Worm (Caenorhabditis elegans): Measurements from ENCODE around the gene tmem-131.

Gene tmem-131

ce11 chrIII:4947352-4947751, 50.6 kb downstream of the tmem-131 start (continued):
- peak; percentile 42; the same call in 1 of the 2 replicates for TF ChIP-seq egl-43 (GFP tag; IDR thresholded peaks at IDR 0.05)
- TF ChIP-seq F49E8.2 (tag; optimal IDR thresholded peaks at IDR 0.05; ENCODE audit: borderline replicate concordance), result no peak
- TF ChIP-seq mxl-2 (GFP tag; conservative IDR thresholded peaks at IDR 0.05), result no peak
- no peak for TF ChIP-seq ceh-20 (GFP tag; IDR thresholded peaks at IDR 0.05)
- TF ChIP-seq ZK546.5 (tag; optimal IDR thresholded peaks at IDR 0.05), result no peak
- TF ChIP-seq Y48G9A.11 (GFP tag; IDR thresholded peaks at IDR 0.05), result 0 out of 2 replicates have a peak, but pooled peaks have one; percentile 10
- TF ChIP-seq nhr-42 (GFP tag; IDR thresholded peaks at IDR 0.05), result 0 out of 2 replicates have a peak, but pooled peaks have one; percentile 27
- no peak for TF ChIP-seq sdz-12 (GFP tag; optimal IDR thresholded peaks at IDR 0.05)
- no peak for TF ChIP-seq unc-39 (tag; optimal IDR thresholded peaks at IDR 0.05)
- TF ChIP-seq lsy-2 (tag; optimal IDR thresholded peaks at IDR 0.05), result no peak
- TF ChIP-seq mep-1 (tag; optimal IDR thresholded peaks at IDR 0.05), result peak; percentile 27
- no peak for TF ChIP-seq lin-1 (GFP tag; IDR thresholded peaks at IDR 0.05)
- TF ChIP-seq hlh-30 (tag; optimal IDR thresholded peaks at IDR 0.05; ENCODE audit: insufficient read depth), result peak; percentile 82

ce11 chrIII:4944213-4944612, 53.7 kb downstream of the tmem-131 start, which contains the start of gene ntl-9:
Gene ntl-9, plus strand, starts transcription at chrIII:4944513.
- no peak for TF ChIP-seq ceh-62 (tag; optimal IDR thresholded peaks at IDR 0.05)
- TF ChIP-seq jun-1 (tag; optimal IDR thresholded peaks at IDR 0.05), result no peak
- TF ChIP-seq vab-7 (GFP tag; IDR thresholded peaks at IDR 0.05), result no peak
- TF ChIP-seq nhr-41 (GFP tag; IDR thresholded peaks at IDR 0.05), result no peak
- no peak for TF ChIP-seq dmd-8 (GFP tag; IDR thresholded peaks at IDR 0.05)
- no peak for TF ChIP-seq attf-4 (tag; optimal IDR thresholded peaks at IDR 0.05)
- TF ChIP-seq php-3 (GFP tag; IDR thresholded peaks at IDR 0.05), result no peak
- no peak for TF ChIP-seq ceh-82 (tag; optimal IDR thresholded peaks at IDR 0.05)
- TF ChIP-seq rbr-2 (tag; optimal IDR thresholded peaks at IDR 0.05), result no peak
- TF ChIP-seq tag-97 (GFP tag; IDR thresholded peaks at IDR 0.05), result no peak
- TF ChIP-seq mxl-3 (GFP tag; optimal IDR thresholded peaks at IDR 0.05), result no peak
- TF ChIP-seq Y5F2A.4 (GFP tag; optimal IDR thresholded peaks at IDR 0.05), result no peak
- TF ChIP-seq zfp-2 (tag; optimal IDR thresholded peaks at IDR 0.05), result no peak
- TF ChIP-seq zip-11 (GFP tag; IDR thresholded peaks at IDR 0.05), result no peak
- no peak for TF ChIP-seq D1046.2 (GFP tag; IDR thresholded peaks at IDR 0.05)
- no peak for TF ChIP-seq ceh-28 (tag; optimal IDR thresholded peaks at IDR 0.05)
- no peak for TF ChIP-seq unc-62 (GFP tag; optimal IDR thresholded peaks at IDR 0.05 in 1 of 2)
- TF ChIP-seq unc-62 (tag; optimal IDR thresholded peaks at IDR 0.05), result no peak
- no peak for TF ChIP-seq Y48G9A.11 (GFP tag; IDR thresholded peaks at IDR 0.05)
